Worm (Caenorhabditis elegans) whole organism, young adult: Measurements from ENCODE around the gene sgo-1.

ENCODE experiments used
- B0019.2 ChIP-seq: fragments of 200-800 bp; sonication (Bioruptor generic); conservative IDR thresholded peaks from 2 replicates; pipeline ENCODE4 v1.3.6; 2022; ENCODE audit warnings: missing genetic modification reagents, missing genetic modification characterization, missing compliant biosample characterization
- C06A6.2 ChIP-seq: fragments of 200-800 bp; sonication (Bioruptor generic); conservative IDR thresholded peaks from 2 replicates; pipeline ENCODE4 v1.3.6; 2022; ENCODE audit warnings: missing genetic modification characterization, missing compliant biosample characterization
- D2030.7 ChIP-seq: fragments of 200-800 bp; sonication (Bioruptor generic); IDR thresholded peaks from 2 replicates; pipeline ENCODE4 v1.3.6; 2022; ENCODE audit warnings: missing genetic modification reagents, missing genetic modification characterization, missing compliant biosample characterization
- F33H1.4 ChIP-seq: fragments of 200-800 bp; sonication (Bioruptor generic); IDR thresholded peaks from 2 replicates; pipeline ENCODE4 v1.3.6; 2022; ENCODE audit warnings: missing genetic modification reagents, missing genetic modification characterization, missing compliant biosample characterization
- F39B2.1 ChIP-seq: fragments of 200-800 bp; sonication (Bioruptor generic); IDR thresholded peaks from 2 replicates; pipeline ENCODE4 v1.3.6; 2022; ENCODE audit warnings: missing genetic modification reagents, missing genetic modification characterization, missing compliant biosample characterization
- F55B11.4 ChIP-seq: sonication (generic microtip); optimal IDR thresholded peaks from 2 replicates; lab custom pipeline; 2016; ENCODE audit warnings: missing compliant biosample characterization, missing genetic modification characterization, borderline replicate concordance; ENCODE audit not compliant: insufficient read depth
- Y67H2A.10 ChIP-seq: fragments of 200-800 bp; sonication (Bioruptor generic); conservative IDR thresholded peaks from 2 replicates; pipeline ENCODE4 v1.3.6; 2022; ENCODE audit warnings: missing genetic modification reagents, missing genetic modification characterization, missing compliant biosample characterization
- atf-7 ChIP-seq: sonication (generic microtip); optimal IDR thresholded peaks from 2 replicates; lab custom pipeline; 2017; ENCODE audit warnings: mild to moderate bottlenecking, missing genetic modification characterization, missing compliant biosample characterization
- athp-1 ChIP-seq: sonication (generic microtip); optimal IDR thresholded peaks from 2 replicates; lab custom pipeline; 2017; ENCODE audit warnings: mild to moderate bottlenecking, missing genetic modification characterization, missing compliant biosample characterization
- attf-3 ChIP-seq: fragments of 200-800 bp; sonication (Bioruptor generic); conservative IDR thresholded peaks from 2 replicates; pipeline ENCODE4 v1.3.6; 2022; ENCODE audit warnings: missing genetic modification reagents, missing genetic modification characterization, missing compliant biosample characterization
- attf-5 ChIP-seq: fragments of 200-800 bp; sonication (Bioruptor generic); optimal IDR thresholded peaks from 2 replicates; lab custom pipeline; 2018; ENCODE audit warnings: mild to moderate bottlenecking, missing genetic modification characterization, missing compliant biosample characterization
- attf-6 ChIP-seq: fragments of 200-800 bp; sonication (Bioruptor generic); IDR thresholded peaks from 2 replicates; pipeline ENCODE4 v1.3.6; 2022; ENCODE audit warnings: missing genetic modification reagents, missing genetic modification characterization, missing compliant biosample characterization
- ccch-3 ChIP-seq: fragments of 200-800 bp; sonication (Bioruptor generic); optimal IDR thresholded peaks from 2 replicates; lab custom pipeline; 2018; ENCODE audit warnings: mild to moderate bottlenecking, missing genetic modification characterization, missing compliant biosample characterization
- ceh-40 ChIP-seq: fragments of 200-800 bp; sonication (Bioruptor generic); IDR thresholded peaks from 2 replicates; pipeline ENCODE4 v1.3.6; 2022; ENCODE audit warnings: missing genetic modification characterization, missing compliant biosample characterization
- dox-1 ChIP-seq: fragments of 200-800 bp; sonication (Bioruptor generic); IDR thresholded peaks from 2 replicates; pipeline ENCODE4 v1.3.6; 2022; ENCODE audit warnings: missing genetic modification reagents, missing genetic modification characterization, missing compliant biosample characterization
- dpff-1 ChIP-seq: sonication (generic microtip); optimal IDR thresholded peaks from 2 replicates; lab custom pipeline; 2017; ENCODE audit warnings: mild to moderate bottlenecking, missing genetic modification characterization, missing compliant biosample characterization
- dpl-1 ChIP-seq: fragments of 150-350 bp; optimal IDR thresholded peaks from 2 replicates; lab custom pipeline; 2014; ENCODE audit warnings: missing biosample characterization, missing genetic modification reagents, missing genetic modification characterization
- egl-44 ChIP-seq: fragments of 200-800 bp; sonication (Bioruptor generic); IDR thresholded peaks from 2 replicates; pipeline ENCODE4 v1.3.6; 2022; ENCODE audit warnings: missing genetic modification reagents, missing genetic modification characterization, missing compliant biosample characterization
- egrh-3 ChIP-seq: fragments of 200-800 bp; sonication (Bioruptor generic); IDR thresholded peaks from 2 replicates; pipeline ENCODE4 v1.3.6; 2022; ENCODE audit warnings: missing genetic modification reagents, missing genetic modification characterization, missing compliant biosample characterization
- gei-17 ChIP-seq: fragments of 200-800 bp; sonication (Bioruptor generic); optimal IDR thresholded peaks from 2 replicates; lab custom pipeline; 2018; ENCODE audit warnings: mild to moderate bottlenecking, missing genetic modification characterization, missing compliant biosample characterization
- him-1 ChIP-seq: sonication (generic microtip); optimal IDR thresholded peaks from 2 replicates; lab custom pipeline; 2016; ENCODE audit warnings: missing genotype, missing genetic modification reagents, missing genetic modification characterization, missing compliant biosample characterization
- hlh-12 ChIP-seq: sonication (generic microtip); optimal IDR thresholded peaks from 2 replicates; lab custom pipeline; 2016; ENCODE audit warnings: missing genetic modification characterization, missing compliant biosample characterization
- hmg-1.2 ChIP-seq: fragments of 200-800 bp; sonication (Bioruptor generic); IDR thresholded peaks from 2 replicates; pipeline ENCODE4 v1.3.6; 2022; ENCODE audit warnings: missing genetic modification reagents, missing genetic modification characterization, missing compliant biosample characterization
- hrde-1 ChIP-seq: sonication (generic microtip); optimal IDR thresholded peaks from 2 replicates; lab custom pipeline; 2016; ENCODE audit warnings: missing genetic modification characterization, mild to moderate bottlenecking, missing compliant biosample characterization, moderate library complexity, missing genotype, missing genetic modification reagents, borderline replicate concordance
- lin-26 ChIP-seq: fragments of 200-800 bp; sonication (Bioruptor generic); IDR thresholded peaks from 2 replicates; pipeline ENCODE4 v1.3.6; 2022; ENCODE audit warnings: missing genetic modification reagents, missing genetic modification characterization, missing compliant biosample characterization
- madf-10 ChIP-seq: sonication (generic microtip); optimal IDR thresholded peaks from 2 replicates; lab custom pipeline; 2016; ENCODE audit warnings: mild to moderate bottlenecking, missing genetic modification characterization, missing compliant biosample characterization
- madf-6 ChIP-seq: fragments of 200-800 bp; sonication (Bioruptor generic); IDR thresholded peaks from 2 replicates; pipeline ENCODE4 v1.3.6; 2022; ENCODE audit warnings: missing genetic modification reagents, missing genetic modification characterization, missing compliant biosample characterization
- madf-8 ChIP-seq: fragments of 200-800 bp; sonication (Bioruptor generic); conservative IDR thresholded peaks from 2 replicates; pipeline ENCODE4 v1.3.6; 2022; ENCODE audit warnings: missing genetic modification reagents, missing genetic modification characterization, missing compliant biosample characterization
- mcd-1 ChIP-seq: fragments of 200-800 bp; sonication (Bioruptor generic); IDR thresholded peaks from 2 replicates; pipeline ENCODE4 v1.3.6; 2022; ENCODE audit warnings: missing genetic modification reagents, missing genetic modification characterization, missing compliant biosample characterization
- nhr-120 ChIP-seq: fragments of 200-800 bp; sonication (Bioruptor generic); IDR thresholded peaks from 2 replicates; pipeline ENCODE4 v1.3.6; 2022; ENCODE audit warnings: missing genetic modification characterization, missing compliant biosample characterization
- tbp1 ChIP-seq: fragments of 200-800 bp; sonication (Bioruptor generic); optimal IDR thresholded peaks from 2 replicates; lab custom pipeline; 2018; ENCODE audit warnings: mild to moderate bottlenecking, missing genetic modification characterization, missing compliant biosample characterization
- tbx-9 ChIP-seq: sonication (generic microtip); optimal IDR thresholded peaks from 2 replicates; lab custom pipeline; 2016; ENCODE audit warnings: borderline replicate concordance, missing genetic modification characterization, inconsistent platforms, missing compliant biosample characterization
- unc-130 ChIP-seq: sonication (generic microtip); optimal IDR thresholded peaks from 2 replicates; lab custom pipeline; 2016; ENCODE audit warnings: missing genetic modification reagents, missing genetic modification characterization, missing compliant biosample characterization
- unc-62 ChIP-seq: fragments of 150-350 bp; optimal IDR thresholded peaks from 2 replicates; lab custom pipeline; 2014; ENCODE audit warnings: missing biosample characterization, missing genetic modification reagents, missing genetic modification characterization
- zim-3 ChIP-seq: sonication (generic microtip); optimal IDR thresholded peaks from 2 replicates; lab custom pipeline; 2017; ENCODE audit warnings: mild to moderate bottlenecking, missing genetic modification characterization, moderate library complexity, missing compliant biosample characterization
- ztf-18 ChIP-seq: sonication (generic microtip); optimal IDR thresholded peaks from 2 replicates; lab custom pipeline; 2016; ENCODE audit warnings: missing genotype, mild to moderate bottlenecking, missing genetic modification characterization, missing compliant biosample characterization
- ztf-25 ChIP-seq: fragments of 200-800 bp; sonication (Bioruptor generic); IDR thresholded peaks from 2 replicates; pipeline ENCODE4 v1.3.6; 2022; ENCODE audit warnings: missing genetic modification reagents, missing genetic modification characterization, missing compliant biosample characterization

The sgo-1 gene

DNA sequence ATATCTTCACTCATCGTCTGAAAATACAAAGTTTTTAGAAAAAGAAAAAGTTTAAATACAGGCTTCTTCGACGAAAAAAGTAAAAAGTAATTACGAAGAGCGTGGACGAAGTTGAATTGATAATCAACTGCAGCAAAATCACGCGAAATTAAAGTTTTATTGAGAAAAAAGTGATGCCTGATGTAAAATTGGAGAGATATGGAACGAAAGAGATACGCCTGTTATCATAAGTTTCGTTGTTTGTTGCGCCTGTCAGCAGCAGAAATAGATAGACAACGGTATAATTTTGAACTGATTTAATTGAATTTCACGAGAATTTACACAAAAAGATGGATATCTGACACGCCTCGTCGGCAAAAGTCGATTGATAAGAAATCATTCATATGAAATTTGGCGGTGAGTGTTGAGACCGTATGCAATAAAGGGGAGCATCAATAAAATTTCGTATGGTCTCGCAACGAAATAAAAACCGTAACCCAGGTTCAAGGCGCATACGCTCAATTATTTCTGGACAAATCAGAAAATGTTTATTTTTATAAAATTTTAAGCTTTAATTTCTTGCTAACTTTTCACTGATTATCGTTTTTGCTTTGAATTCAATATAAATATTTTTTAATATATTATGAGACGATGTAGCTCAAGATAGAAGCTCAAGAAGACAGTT lies 33.1 kb upstream of the sgo-1 start, which contains the start of gene C06A6.4 (continued):
- TF ChIP-seq zim-3 (tag; lab: Kevin White, UChicago): no peak
- no peak for TF ChIP-seq hrde-1
- TF ChIP-seq attf-5 (GFP tag; lab: Kevin White, UChicago): no peak
- TF ChIP-seq D2030.7 (GFP tag; lab: Robert Waterston, UW): peak; percentile 73
- peak; percentile 19 for TF ChIP-seq tbp1 (GFP tag; lab: Kevin White, UChicago)
- TF ChIP-seq mcd-1 (GFP tag; lab: Robert Waterston, UW): 0 out of 2 replicates have a peak, but pooled peaks have one; percentile 10
- no peak for TF ChIP-seq egl-44 (GFP tag; lab: Robert Waterston, UW)
- no peak for TF ChIP-seq C06A6.2 (GFP tag; lab: Robert Waterston, UW)
- no peak for TF ChIP-seq ztf-25 (GFP tag; lab: Robert Waterston, UW)
- peak; percentile 79; the same call in 1 of the 2 replicates for TF ChIP-seq madf-8 (GFP tag; lab: Robert Waterston, UW)
- no peak for TF ChIP-seq ztf-18 (tag; lab: Kevin White, UChicago)
- TF ChIP-seq lin-26 (GFP tag; lab: Robert Waterston, UW): no peak
- no peak for TF ChIP-seq madf-10 (tag; lab: Kevin White, UChicago)
- no peak for TF ChIP-seq attf-6 (GFP tag; lab: Robert Waterston, UW)
- TF ChIP-seq dpl-1 (GFP tag; lab: Kevin White, UChicago): peak; percentile 45
- no peak for TF ChIP-seq athp-1 (tag; lab: Kevin White, UChicago)
- TF ChIP-seq attf-3 (GFP tag; lab: Robert Waterston, UW): no peak
- no peak for TF ChIP-seq ceh-40
- no peak for TF ChIP-seq Y67H2A.10

DNA sequence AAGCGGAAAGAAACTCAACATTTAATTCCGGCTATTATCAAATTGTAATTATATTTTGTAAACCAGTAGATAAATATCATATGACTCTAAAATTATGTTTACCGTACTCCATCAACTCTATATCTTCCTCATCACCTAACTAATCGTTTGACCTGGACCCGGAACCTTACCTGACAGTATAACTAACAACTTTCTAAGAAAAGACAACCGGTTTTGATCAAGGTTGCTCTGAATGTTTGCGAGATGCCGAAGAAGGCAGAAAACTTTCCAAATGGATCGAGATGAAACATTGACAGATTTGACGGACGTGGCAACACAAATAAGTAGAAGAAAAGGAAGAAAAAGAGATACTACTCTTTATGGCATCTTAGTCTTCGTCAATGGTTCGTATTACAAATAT lies 28.4 kb upstream of the sgo-1 start:
- TF ChIP-seq B0019.2 (GFP tag; lab: Robert Waterston, UW): no peak
- TF ChIP-seq hlh-12 (tag; lab: Kevin White, UChicago): no peak
- no peak for TF ChIP-seq him-1 (tag; lab: Kevin White, UChicago)
- no peak for TF ChIP-seq gei-17 (GFP tag; lab: Kevin White, UChicago)
- no peak for TF ChIP-seq nhr-120 (GFP tag; lab: Robert Waterston, UW)
- TF ChIP-seq hmg-1.2 (GFP tag; lab: Robert Waterston, UW): no peak
- no peak for TF ChIP-seq dpff-1 (tag; lab: Kevin White, UChicago)
- TF ChIP-seq F55B11.4 (tag; lab: Kevin White, UChicago): no peak
- TF ChIP-seq egrh-3 (GFP tag; lab: Robert Waterston, UW): no peak
- TF ChIP-seq F33H1.4 (GFP tag; lab: Robert Waterston, UW): no peak
- no peak for TF ChIP-seq F39B2.1
- TF ChIP-seq unc-130 (GFP tag; lab: Kevin White, UChicago): no peak
- no peak for TF ChIP-seq unc-62 (GFP tag; lab: Kevin White, UChicago)
- no peak for TF ChIP-seq ccch-3 (GFP tag; lab: Kevin White, UChicago)
- no peak for TF ChIP-seq dox-1 (GFP tag; lab: Robert Waterston, UW)
- TF ChIP-seq ceh-40: no peak
- TF ChIP-seq madf-6 (GFP tag; lab: Robert Waterston, UW): no peak
- TF ChIP-seq tbx-9 (tag; lab: Kevin White, UChicago): no peak
- no peak for TF ChIP-seq atf-7 (tag; lab: Kevin White, UChicago)
